Worm (Caenorhabditis elegans) whole organism, late embryonic: ENCODE measurements around the gene ZK682.7.

ENCODE experiments used
- ceh-22 ChIP-seq: sonication (generic microtip); optimal IDR thresholded peaks from 2 replicates; lab custom pipeline; 2017; ENCODE audit warnings: missing biosample characterization, missing genetic modification characterization
- pqm-1 ChIP-seq: sonication (generic microtip); optimal IDR thresholded peaks from 2 replicates; lab custom pipeline; 2016; ENCODE audit warnings: missing genetic modification characterization, missing compliant biosample characterization

- TF ChIP-seq pqm-1 (tag; lab: Kevin White, UChicago) = no peak
- TF ChIP-seq ceh-22 = no peak
Observed at ce11 chrV:9324167-9324566, 32.2 kb upstream of the ZK682.7 start.
